Worm (Caenorhabditis elegans) whole organism, L1 larva: ENCODE results near the gene cyp-25A6.
A peak's percentile ranks its signal among the peaks of the same experiment; 100 is the strongest.

Experiments used
- C04F5.9 ChIP-seq: sonication (generic microtip); optimal IDR thresholded peaks from 2 replicates; lab custom pipeline; 2016; ENCODE audit warnings: missing genetic modification characterization, missing compliant biosample characterization
- F16B12.6 ChIP-seq: fragments of 150-350 bp; optimal IDR thresholded peaks from 2 replicates; lab custom pipeline; 2014; ENCODE audit warnings: missing biosample characterization, missing genetic modification characterization
- Y116A8C.19 ChIP-seq: sonication (generic microtip); optimal IDR thresholded peaks from 2 replicates; lab custom pipeline; 2016; ENCODE audit warnings: missing compliant biosample characterization, missing genetic modification characterization, borderline replicate concordance
- aha-1 ChIP-seq: fragments of 150-350 bp; optimal IDR thresholded peaks from 2 replicates; lab custom pipeline; 2014; ENCODE audit warnings: missing biosample characterization, missing genetic modification characterization
- alr-1 ChIP-seq: fragments of 200-800 bp; sonication (Bioruptor generic); optimal IDR thresholded peaks from 2 replicates; lab custom pipeline; 2018; ENCODE audit warnings: borderline replicate concordance, mild to moderate bottlenecking, missing genetic modification characterization, missing compliant biosample characterization
- aly-2 ChIP-seq: fragments of 150-350 bp; optimal IDR thresholded peaks from 2 replicates; lab custom pipeline; 2014; ENCODE audit warnings: missing biosample characterization, missing genetic modification characterization
- blmp-1 ChIP-seq: fragments of 150-350 bp; optimal IDR thresholded peaks from 2 replicates; lab custom pipeline; 2014; ENCODE audit warnings: missing biosample characterization, missing genetic modification characterization
- ceh-63 ChIP-seq: fragments of 200-800 bp; sonication (Bioruptor generic); optimal IDR thresholded peaks from 2 replicates; lab custom pipeline; 2018; ENCODE audit warnings: mild to moderate bottlenecking, missing genetic modification characterization, missing compliant biosample characterization
- ceh-88 ChIP-seq: fragments of 200-800 bp; sonication (Bioruptor generic); IDR thresholded peaks from 2 replicates; pipeline ENCODE4 v1.3.6; 2022; ENCODE audit warnings: missing genetic modification characterization, missing compliant biosample characterization
- ceh-90 ChIP-seq: sonication (generic microtip); optimal IDR thresholded peaks from 2 replicates; lab custom pipeline; 2016; ENCODE audit warnings: missing genetic modification characterization, missing compliant biosample characterization
- ces-1 ChIP-seq: fragments of 150-350 bp; optimal IDR thresholded peaks from 2 replicates; lab custom pipeline; 2014; ENCODE audit warnings: missing biosample characterization, missing genetic modification reagents, missing genetic modification characterization
- dpl-1 ChIP-seq, 3 experiments: fragments of 150-350 bp in 2 of 3; sonication (generic microtip) in 1 of 3; optimal IDR thresholded peaks; 2 replicates each; lab custom pipeline; 2014 to 2017; ENCODE audit warnings: missing biosample characterization in 3 of 3, missing genetic modification characterization in 3 of 3, missing genetic modification reagents in 3 of 3
- efl-3 ChIP-seq: fragments of 200-800 bp; sonication (Bioruptor generic); optimal IDR thresholded peaks from 2 replicates; lab custom pipeline; 2018; ENCODE audit warnings: mild to moderate bottlenecking, missing genetic modification characterization, missing compliant biosample characterization
- egl-27 ChIP-seq, 2 experiments: fragments of 150-350 bp in 1 of 2; sonication (generic microtip); optimal IDR thresholded peaks; 3 replicates each; lab custom pipeline; 2017 to 2018; ENCODE audit warnings: missing biosample characterization in 2 of 2, missing genetic modification characterization in 2 of 2, missing genetic modification reagents in 2 of 2
- elt-2 ChIP-seq: sonication (generic microtip); optimal IDR thresholded peaks from 2 replicates; lab custom pipeline; 2016; ENCODE audit warnings: missing genetic modification characterization, mild to moderate bottlenecking, inconsistent platforms, missing compliant biosample characterization, missing genetic modification reagents
- ets-5 ChIP-seq: fragments of 200-800 bp; sonication (Bioruptor generic); IDR thresholded peaks from 2 replicates; pipeline ENCODE4 v1.3.6; 2022; ENCODE audit warnings: missing genetic modification characterization, missing compliant biosample characterization
- fkh-10 ChIP-seq: sonication (generic microtip); optimal IDR thresholded peaks from 2 replicates; lab custom pipeline; 2017; ENCODE audit warnings: missing biosample characterization, missing genetic modification reagents, missing genetic modification characterization
- fkh-4 ChIP-seq: sonication (generic microtip); optimal IDR thresholded peaks from 2 replicates; lab custom pipeline; 2016; ENCODE audit warnings: missing compliant biosample characterization, missing genetic modification characterization, borderline replicate concordance
- fos-1 ChIP-seq: fragments of 150-350 bp; optimal IDR thresholded peaks from 2 replicates; lab custom pipeline; 2014; ENCODE audit warnings: missing biosample characterization, missing genetic modification characterization
- grh-1 ChIP-seq: fragments of 200-800 bp; sonication (Bioruptor generic); IDR thresholded peaks from 2 replicates; pipeline ENCODE4 v1.3.6; 2022; ENCODE audit warnings: missing genetic modification reagents, missing genetic modification characterization, missing compliant biosample characterization
- hlh-4 ChIP-seq: sonication (generic microtip); optimal IDR thresholded peaks from 2 replicates; lab custom pipeline; 2016; ENCODE audit warnings: mild to moderate bottlenecking, missing genetic modification characterization, missing compliant biosample characterization
- hpl-2 ChIP-seq: fragments of 150-350 bp; optimal IDR thresholded peaks from 2 replicates; lab custom pipeline; 2014; ENCODE audit warnings: missing biosample characterization, missing genetic modification reagents, missing genetic modification characterization
- isw-1 ChIP-seq: fragments of 200-800 bp; sonication (Bioruptor generic); IDR thresholded peaks from 2 replicates; pipeline ENCODE4 v1.3.6; 2022; ENCODE audit warnings: missing genetic modification characterization, missing compliant biosample characterization
- jun-1 ChIP-seq: fragments of 150-350 bp; optimal IDR thresholded peaks from 2 replicates; lab custom pipeline; 2014; ENCODE audit warnings: missing biosample characterization, missing genetic modification reagents, missing genetic modification characterization
- lin-14 ChIP-seq: fragments of 200-800 bp; sonication (Bioruptor generic); optimal IDR thresholded peaks from 2 replicates; lab custom pipeline; 2018; ENCODE audit warnings: mild to moderate bottlenecking, missing genetic modification characterization, moderate library complexity, missing compliant biosample characterization
- lin-39 ChIP-seq: fragments of 150-350 bp; optimal IDR thresholded peaks from 2 replicates; lab custom pipeline; 2014; ENCODE audit warnings: missing biosample characterization, missing genetic modification reagents, missing genetic modification characterization
- mdl-1 ChIP-seq, 2 experiments: fragments of 150-350 bp; optimal IDR thresholded peaks; 2 replicates each; lab custom pipeline; 2014 to 2017; ENCODE audit warnings: missing biosample characterization in 2 of 2, missing genetic modification characterization in 2 of 2, inconsistent platforms in 1 of 2
- mef-2 ChIP-seq: fragments of 150-350 bp; optimal IDR thresholded peaks from 2 replicates; lab custom pipeline; 2014; ENCODE audit warnings: missing biosample characterization, missing genetic modification characterization
- nhr-11 ChIP-seq: fragments of 150-350 bp; optimal IDR thresholded peaks from 2 replicates; lab custom pipeline; 2014; ENCODE audit warnings: missing biosample characterization, missing genetic modification characterization
- nhr-12 ChIP-seq: sonication (generic microtip); optimal IDR thresholded peaks from 2 replicates; lab custom pipeline; 2017; ENCODE audit warnings: missing biosample characterization, missing genetic modification characterization
- nhr-20 ChIP-seq: sonication (generic microtip); optimal IDR thresholded peaks from 2 replicates; lab custom pipeline; 2016; ENCODE audit warnings: mild to moderate bottlenecking, missing genetic modification characterization, missing compliant biosample characterization
- nhr-237 ChIP-seq: fragments of 150-350 bp; optimal IDR thresholded peaks from 2 replicates; lab custom pipeline; 2014; ENCODE audit warnings: missing biosample characterization, missing genetic modification characterization
- nhr-47 ChIP-seq: sonication (generic microtip); optimal IDR thresholded peaks from 2 replicates; lab custom pipeline; 2016; ENCODE audit warnings: mild to moderate bottlenecking, missing genetic modification characterization, moderate library complexity, missing compliant biosample characterization
- nhr-77 ChIP-seq: fragments of 150-350 bp; optimal IDR thresholded peaks from 2 replicates; lab custom pipeline; 2014; ENCODE audit warnings: missing biosample characterization, missing genetic modification characterization
- nhr-85 ChIP-seq: sonication (generic microtip); peaks from one replicate; lab custom pipeline; 2016; ENCODE audit warnings: missing genetic modification characterization, inconsistent platforms, missing compliant biosample characterization
- pax-3 ChIP-seq: fragments of 200-800 bp; sonication (Bioruptor generic); optimal IDR thresholded peaks from 2 replicates; lab custom pipeline; 2018; ENCODE audit warnings: mild to moderate bottlenecking, missing genetic modification characterization, moderate library complexity, missing compliant biosample characterization
- pqm-1 ChIP-seq: sonication (generic microtip); optimal IDR thresholded peaks from 3 replicates; lab custom pipeline; 2017; ENCODE audit warnings: missing biosample characterization, missing genetic modification characterization
- rnt-1 ChIP-seq: sonication (generic microtip); optimal IDR thresholded peaks from 2 replicates; lab custom pipeline; 2016; ENCODE audit warnings: mild to moderate bottlenecking, missing genetic modification characterization, moderate library complexity, missing compliant biosample characterization
- snpc-4 ChIP-seq: fragments of 150-350 bp; optimal IDR thresholded peaks from 2 replicates; lab custom pipeline; 2014; ENCODE audit warnings: missing biosample characterization, missing genetic modification characterization
- snu-23 ChIP-seq: sonication (generic microtip); optimal IDR thresholded peaks from 2 replicates; lab custom pipeline; 2016; ENCODE audit warnings: missing genetic modification characterization, missing compliant biosample characterization
- sptf-1 ChIP-seq: fragments of 150-350 bp; optimal IDR thresholded peaks from 2 replicates; lab custom pipeline; 2014; ENCODE audit warnings: missing biosample characterization, missing genetic modification characterization
- sup-37 ChIP-seq: fragments of 200-800 bp; sonication (Bioruptor generic); optimal IDR thresholded peaks from 2 replicates; lab custom pipeline; 2018; ENCODE audit warnings: mild to moderate bottlenecking, missing genetic modification characterization, missing compliant biosample characterization
- swsn-7 ChIP-seq: sonication (generic microtip); optimal IDR thresholded peaks from 2 replicates; lab custom pipeline; 2016; ENCODE audit warnings: missing genetic modification characterization, missing compliant biosample characterization
- tbx-2 ChIP-seq: sonication (generic microtip); optimal IDR thresholded peaks from 2 replicates; lab custom pipeline; 2016; ENCODE audit warnings: missing genetic modification characterization, missing compliant biosample characterization
- tlp-1 ChIP-seq: fragments of 150-350 bp; optimal IDR thresholded peaks from 2 replicates; lab custom pipeline; 2014; ENCODE audit warnings: missing biosample characterization, missing genetic modification characterization
- unc-130 ChIP-seq: fragments of 150-350 bp; optimal IDR thresholded peaks from 2 replicates; lab custom pipeline; 2017; ENCODE audit warnings: missing biosample characterization, missing genetic modification characterization, inconsistent platforms
- unc-30 ChIP-seq: sonication (generic microtip); optimal IDR thresholded peaks from 2 replicates; lab custom pipeline; 2017; ENCODE audit warnings: missing biosample characterization, missing genetic modification characterization
- unc-62 ChIP-seq: fragments of 150-350 bp; optimal IDR thresholded peaks from 2 replicates; lab custom pipeline; 2014; ENCODE audit warnings: missing biosample characterization, missing genetic modification reagents, missing genetic modification characterization
- unc-86 ChIP-seq: sonication (generic microtip); optimal IDR thresholded peaks from 2 replicates; lab custom pipeline; 2016; ENCODE audit warnings: missing genetic modification characterization, missing compliant biosample characterization
- unc-98 ChIP-seq: fragments of 200-800 bp; sonication (Bioruptor generic); IDR thresholded peaks from 2 replicates; pipeline ENCODE4 v1.3.6; 2022; ENCODE audit warnings: missing genetic modification characterization, missing compliant biosample characterization
- xbp-1 ChIP-seq: sonication (generic microtip); optimal IDR thresholded peaks from 2 replicates; lab custom pipeline; 2016; ENCODE audit warnings: missing genetic modification characterization, missing compliant biosample characterization
- zag-1 ChIP-seq: fragments of 150-350 bp; optimal IDR thresholded peaks from 2 replicates; lab custom pipeline; 2014; ENCODE audit warnings: missing biosample characterization, missing genetic modification characterization
- zip-4 ChIP-seq: fragments of 200-800 bp; sonication (Bioruptor generic); optimal IDR thresholded peaks from 2 replicates; lab custom pipeline; 2018; ENCODE audit warnings: mild to moderate bottlenecking, missing genetic modification characterization, moderate library complexity, missing compliant biosample characterization
- ztf-11 ChIP-seq, 2 experiments: sonication (generic microtip); optimal IDR thresholded peaks; 2 replicates each; lab custom pipeline; 2016 to 2017; ENCODE audit warnings: missing genetic modification characterization in 2 of 2, missing biosample characterization in 1 of 2, missing compliant biosample characterization in 1 of 2

The cyp-25A6 gene

ce11 chrIV:4215349-4215748 is 18.1 kb downstream of the cyp-25A6 start:
- TF ChIP-seq isw-1 (GFP tag; lab: Robert Waterston, UW) (no peak), fkh-4 (tag; lab: Kevin White, UChicago) (no peak), ets-5 (GFP tag; lab: Robert Waterston, UW) (no peak), snu-23 (GFP tag; lab: Kevin White, UChicago) (peak; percentile 80), C04F5.9 (tag; lab: Kevin White, UChicago) (no peak), ceh-88 (GFP tag; lab: Robert Waterston, UW) (no peak), aly-2 (no peak), egl-27 (tag; optimal IDR thresholded peaks at IDR 0.05; lab: Kevin White, UChicago) (no peak), fkh-10 (GFP tag; lab: Kevin White, UChicago) (peak; percentile 52), tbx-2 (peak; percentile 32), blmp-1 (tag; lab: Kevin White, UChicago) (peak; percentile 76), jun-1 (tag; lab: Kevin White, UChicago) (peak; percentile 11), unc-62 (no peak), F16B12.6 (tag; lab: Kevin White, UChicago) (peak; percentile 39), nhr-47 (tag; lab: Kevin White, UChicago) (peak; percentile 62), rnt-1 (peak; percentile 43), mdl-1 (tag; optimal IDR thresholded peaks at IDR 0.05; lab: Kevin White, UChicago) (peak in 1 of 2 experiments; percentile 81), unc-130 (no peak), ces-1 (GFP tag; lab: Kevin White, UChicago) (no peak), nhr-237 (peak; percentile 18), ceh-63 (no peak), nhr-85 (tag; lab: Kevin White, UChicago) (no peak), Y116A8C.19 (no peak), swsn-7 (tag; lab: Kevin White, UChicago) (peak; percentile 54), nhr-11 (no peak), nhr-77 (tag; lab: Kevin White, UChicago) (peak; percentile 52), elt-2 (tag; lab: Kevin White, UChicago) (no peak), efl-3 (GFP tag; lab: Kevin White, UChicago) (no peak), grh-1 (GFP tag; lab: Robert Waterston, UW) (no peak), hpl-2 (GFP tag; lab: Kevin White, UChicago) (no peak), hlh-4 (tag; lab: Kevin White, UChicago) (no peak), nhr-12 (tag; lab: Kevin White, UChicago) (no peak), dpl-1 (GFP tag; optimal IDR thresholded peaks at IDR 0.05; lab: Kevin White, UChicago) (peak in 2 of 3 experiments; percentile 24 to 45), zip-4 (no peak), ztf-11 (tag; optimal IDR thresholded peaks at IDR 0.05; lab: Kevin White, UChicago) (no peak), zag-1 (no peak), aha-1 (tag; lab: Kevin White, UChicago) (no peak), sup-37 (GFP tag; lab: Kevin White, UChicago) (no peak), tlp-1 (no peak), unc-86 (no peak), lin-39 (tag; lab: Kevin White, UChicago) (no peak), pqm-1 (tag; lab: Kevin White, UChicago) (no peak), fos-1 (tag; lab: Kevin White, UChicago) (peak; percentile 15), mef-2 (tag; lab: Kevin White, UChicago) (no peak), xbp-1 (tag; lab: Kevin White, UChicago) (peak; percentile 10), unc-98 (no peak), alr-1 (tag; lab: Kevin White, UChicago) (no peak), lin-14 (GFP tag; lab: Kevin White, UChicago) (peak; percentile 88), unc-30 (tag; lab: Kevin White, UChicago) (no peak), snpc-4 (tag; lab: Kevin White, UChicago) (no peak), ceh-90 (tag; lab: Kevin White, UChicago) (no peak), nhr-20 (tag; lab: Kevin White, UChicago) (peak; percentile 72), sptf-1 (no peak), pax-3 (peak; percentile 7)
